Worm (Caenorhabditis elegans): ENCODE data around the gene F59F4.3.

F59F4.3 gene

ce11 chrX:15841086-15841622, 6.2 kb downstream of the F59F4.3 start, which contains the start of gene serp-1.1 (continued):
- TF ChIP-seq fos-1 (tag; optimal IDR thresholded peaks at IDR 0.05), result peak; percentile 93
- TF ChIP-seq jun-1 (tag; optimal IDR thresholded peaks at IDR 0.05), result peak; percentile 98
- no peak for TF ChIP-seq unc-30 (tag; optimal IDR thresholded peaks at IDR 0.05)
- TF ChIP-seq lin-39 (tag; optimal IDR thresholded peaks at IDR 0.05), result peak; percentile 91
- peak; percentile 81 for TF ChIP-seq pqm-1 (tag; optimal IDR thresholded peaks at IDR 0.05)
- peak; percentile 77 for TF ChIP-seq nhr-11 (tag; optimal IDR thresholded peaks at IDR 0.05)
- TF ChIP-seq Y116A8C.19 (tag; optimal IDR thresholded peaks at IDR 0.05; ENCODE audit: borderline replicate concordance), result no peak
- TF ChIP-seq ceh-82 (tag; optimal IDR thresholded peaks at IDR 0.05), result peak; percentile 94 to 99 (median 97)
- TF ChIP-seq C34B4.2 (tag; optimal IDR thresholded peaks at IDR 0.05), result peak; percentile 75
- TF ChIP-seq ceh-8 (GFP tag; optimal IDR thresholded peaks at IDR 0.05), result peak; percentile 86
- no peak for TF ChIP-seq ceh-63 (GFP tag; optimal IDR thresholded peaks at IDR 0.05)

DNA sequence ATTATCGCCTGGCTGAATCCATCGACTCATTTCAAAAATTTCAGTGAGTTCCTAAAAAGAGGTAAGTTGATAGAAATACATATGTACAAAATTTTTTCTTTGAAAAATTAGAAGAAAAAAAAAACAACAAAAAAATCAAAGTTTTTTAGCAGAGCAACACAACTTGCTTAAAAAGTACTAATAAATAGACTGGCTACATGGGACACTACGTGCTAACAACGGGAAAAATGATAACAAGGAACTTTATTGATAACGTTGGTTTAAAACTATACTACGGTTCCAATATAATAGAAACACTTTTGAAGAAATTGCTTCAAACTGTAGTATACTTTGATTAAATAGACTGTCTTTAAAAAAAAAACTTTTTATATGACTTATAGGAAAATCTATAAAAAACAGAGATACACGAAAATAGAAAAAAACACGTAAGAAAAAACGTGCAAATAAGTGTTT, 8.9 kb downstream of the F59F4.3 start, which contains the start of gene acox-1.6:
TSS of gene acox-1.6 (minus strand) at position 51 of the 453 bp plus-strand sequence.
- TF ChIP-seq fos-1 (tag; optimal IDR thresholded peaks at IDR 0.05) (no peak), lin-35 (GFP tag; optimal IDR thresholded peaks at IDR 0.05) (peak in 1 of 2 experiments; percentile 15), nhr-20 (tag; optimal IDR thresholded peaks at IDR 0.05) (peak; percentile 35)

DNA sequence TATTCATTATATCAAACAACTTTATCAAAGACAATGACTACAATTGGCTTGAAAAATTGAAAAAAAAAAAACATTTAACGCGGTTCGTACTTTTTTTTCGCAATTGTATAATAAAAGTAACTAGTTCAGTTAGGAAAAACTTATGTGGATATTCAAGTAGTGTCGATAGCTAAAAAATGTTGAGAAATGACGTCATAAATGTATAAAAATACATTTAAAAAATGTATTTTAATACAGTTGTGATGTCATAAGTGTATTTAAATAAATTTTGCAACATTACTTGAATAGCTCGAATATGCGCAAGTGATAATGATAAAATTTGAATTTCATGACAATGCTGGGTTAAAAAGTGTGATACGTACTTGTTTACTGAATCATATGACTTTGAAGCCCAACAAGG, 15.9 kb downstream of the F59F4.3 start:
- TF ChIP-seq nhr-84 (tag; optimal IDR thresholded peaks at IDR 0.05), result no peak
- TF ChIP-seq alr-1 (tag; optimal IDR thresholded peaks at IDR 0.05; ENCODE audit: borderline replicate concordance), result no peak
- TF ChIP-seq zip-4 (GFP tag; optimal IDR thresholded peaks at IDR 0.05), result no peak
- no peak for TF ChIP-seq nhr-11 (tag; optimal IDR thresholded peaks at IDR 0.05)
- TF ChIP-seq rnt-1 (tag; optimal IDR thresholded peaks at IDR 0.05), result no peak
- no peak for TF ChIP-seq elt-2 (tag; optimal IDR thresholded peaks at IDR 0.05)
- no peak for TF ChIP-seq aha-1 (tag; optimal IDR thresholded peaks at IDR 0.05)
- TF ChIP-seq mab-9 (GFP tag; IDR thresholded peaks at IDR 0.05), result no peak
- no peak for TF ChIP-seq isw-1 (GFP tag; IDR thresholded peaks at IDR 0.05)
- no peak for TF ChIP-seq irx-1 (tag; optimal IDR thresholded peaks at IDR 0.05)
- no peak for TF ChIP-seq nhr-71 (tag; optimal IDR thresholded peaks at IDR 0.05)
- no peak for TF ChIP-seq vab-15 (tag; optimal IDR thresholded peaks at IDR 0.05)
- no peak for TF ChIP-seq elt-3 (tag; optimal IDR thresholded peaks at IDR 0.05)
- no peak for TF ChIP-seq nhr-237 (tag; optimal IDR thresholded peaks at IDR 0.05)
- TF ChIP-seq skn-1 (tag; optimal IDR thresholded peaks at IDR 0.05), result no peak
- TF ChIP-seq C16A3.4 (tag; optimal IDR thresholded peaks at IDR 0.05), result no peak
- no peak for TF ChIP-seq nhr-47 (tag; optimal IDR thresholded peaks at IDR 0.05)
- no peak for TF ChIP-seq dpl-1 (GFP tag; optimal IDR thresholded peaks at IDR 0.05)
- no peak for TF ChIP-seq fos-1 (tag; optimal IDR thresholded peaks at IDR 0.05)
- TF ChIP-seq ces-1 (GFP tag; optimal IDR thresholded peaks at IDR 0.05), result no peak

ce11 chrX:15828059-15828458, 19.3 kb downstream of the F59F4.3 start, which contains the start of gene Y7A5A.20:
Y7A5A.20 (plus strand) TSS chrX:15828359.
- no peak for TF ChIP-seq zag-1 (tag; optimal IDR thresholded peaks at IDR 0.05)
- no peak for TF ChIP-seq F16B12.6 (tag; optimal IDR thresholded peaks at IDR 0.05)

DNA sequence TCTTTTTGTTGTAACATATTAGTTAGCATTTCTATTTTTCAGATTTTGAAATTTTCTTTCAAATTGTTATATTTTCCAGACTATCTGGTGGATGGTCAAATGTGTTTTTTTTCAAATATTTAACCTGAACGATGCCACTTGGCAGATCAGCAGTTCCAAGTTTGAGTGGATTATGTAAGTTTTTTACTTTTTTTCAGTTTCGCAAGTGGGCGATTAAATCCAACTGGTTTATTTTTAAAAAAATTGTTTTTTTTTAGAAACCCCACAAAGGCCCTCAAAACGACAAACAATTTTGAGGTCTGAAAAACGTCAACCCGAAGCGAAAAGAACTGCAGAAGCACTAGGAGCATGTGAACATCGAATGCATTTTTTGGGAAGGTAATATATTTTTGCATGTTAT, 20.5 kb downstream of the F59F4.3 start, which contains the start of gene Y7A5A.9:
TSS of gene Y7A5A.9 (plus strand) at position 301 of the 400 bp plus-strand sequence.
- TF ChIP-seq pag-3 (tag; optimal IDR thresholded peaks at IDR 0.05; ENCODE audit: borderline replicate concordance, insufficient read depth) (no peak), nhr-47 (tag; optimal IDR thresholded peaks at IDR 0.05) (no peak), irx-1 (tag; optimal IDR thresholded peaks at IDR 0.05) (no peak), sup-37 (GFP tag; optimal IDR thresholded peaks at IDR 0.05) (no peak), pqm-1 (tag; optimal IDR thresholded peaks at IDR 0.05) (no peak), nhr-237 (tag; optimal IDR thresholded peaks at IDR 0.05) (no peak), hlh-4 (tag; optimal IDR thresholded peaks at IDR 0.05) (no peak), elt-3 (tag; optimal IDR thresholded peaks at IDR 0.05) (no peak), skn-1 (tag; optimal IDR thresholded peaks at IDR 0.05) (no peak), ceh-88 (GFP tag; IDR thresholded peaks at IDR 0.05) (no peak), nhr-28 (tag; optimal IDR thresholded peaks at IDR 0.05) (no peak), nhr-11 (tag; optimal IDR thresholded peaks at IDR 0.05) (no peak), nhr-19 (GFP tag; conservative IDR thresholded peaks at IDR 0.05) (no peak), nhr-20 (tag; optimal IDR thresholded peaks at IDR 0.05) (no peak), mdl-1 (tag; optimal IDR thresholded peaks at IDR 0.05) (no peak), mep-1 (tag; optimal IDR thresholded peaks at IDR 0.05) (no peak), hlh-17 (GFP tag; optimal IDR thresholded peaks at IDR 0.05; ENCODE audit: borderline replicate concordance) (no peak), egl-27 (tag; optimal IDR thresholded peaks at IDR 0.05) (no peak), unc-86 (tag; optimal IDR thresholded peaks at IDR 0.05) (no peak)
